Worm (Caenorhabditis elegans): ENCODE data around the gene rab-35.

DNA sequence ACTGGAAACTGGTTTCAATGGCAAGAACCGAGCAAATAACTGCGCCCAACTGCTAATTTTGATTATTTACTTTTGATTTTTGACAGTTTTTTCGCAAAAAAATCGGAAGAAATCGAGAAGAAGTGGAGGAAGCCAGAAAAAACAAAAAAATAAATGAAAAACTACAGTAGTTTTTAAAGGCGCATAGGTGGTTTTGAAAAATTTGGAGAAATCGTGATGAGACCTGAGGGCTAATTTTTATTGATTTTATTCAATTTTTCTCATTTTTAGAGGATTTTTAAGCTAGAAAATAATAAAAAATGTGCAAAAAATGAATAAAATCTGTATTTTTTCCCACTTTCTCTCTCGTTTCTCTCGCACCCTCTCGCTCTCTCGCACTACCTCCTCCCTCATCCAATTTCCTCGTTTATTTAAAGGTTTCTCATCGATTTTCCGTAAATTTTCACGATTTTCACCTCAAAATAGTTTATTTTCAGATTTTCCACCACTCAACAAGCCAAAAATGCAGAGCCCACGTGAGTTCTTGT is 36.7 kb downstream of the rab-35 start, which contains the start of gene Y47D3A.20:
- TF ChIP-seq lin-15B (tag; optimal IDR thresholded peaks at IDR 0.05), result no peak
- TF ChIP-seq pqm-1 (tag; optimal IDR thresholded peaks at IDR 0.05), result no peak
- no peak for TF ChIP-seq F49E8.2 (tag; optimal IDR thresholded peaks at IDR 0.05; ENCODE audit: borderline replicate concordance)
- no peak for TF ChIP-seq ZK337.2 (GFP tag; IDR thresholded peaks at IDR 0.05)
- TF ChIP-seq unc-62 (GFP tag; optimal IDR thresholded peaks at IDR 0.05 in 1 of 2), result no peak
- no peak for TF ChIP-seq unc-62 (tag; optimal IDR thresholded peaks at IDR 0.05)
- no peak for TF ChIP-seq lin-13 (GFP tag; optimal IDR thresholded peaks at IDR 0.05)
- no peak for TF ChIP-seq nhr-6 (tag; optimal IDR thresholded peaks at IDR 0.05)
- TF ChIP-seq nhr-77 (tag; optimal IDR thresholded peaks at IDR 0.05), result no peak
- TF ChIP-seq Y75B8A.6 (GFP tag; IDR thresholded peaks at IDR 0.05), result no peak
- no peak for TF ChIP-seq ceh-82 (tag; optimal IDR thresholded peaks at IDR 0.05)
- no peak for TF ChIP-seq aly-2 (tag; optimal IDR thresholded peaks at IDR 0.05)
- TF ChIP-seq nhr-25 (tag; optimal IDR thresholded peaks at IDR 0.05; ENCODE audit: borderline replicate concordance, insufficient read depth), result no peak
- TF ChIP-seq lir-3 (tag; optimal IDR thresholded peaks at IDR 0.05), result no peak

Data from whole organism, L4 larva.